Worm (Caenorhabditis elegans): ENCODE measurements around the gene W02B12.13.

Gene W02B12.13

ce11 chrII:11496767-11497166 lies 51.7 kb downstream of the W02B12.13 start, which contains the start of gene emc-5:
emc-5 (plus strand) TSS chrII:11496780.
- peak; percentile 14 for TF ChIP-seq unc-55 (GFP tag; optimal IDR thresholded peaks at IDR 0.05)
- peak; percentile 26 for TF ChIP-seq ceh-18 (tag; optimal IDR thresholded peaks at IDR 0.05)
- no peak for TF ChIP-seq ceh-2 (tag; optimal IDR thresholded peaks at IDR 0.05)

- no peak for TF ChIP-seq unc-42 (tag; optimal IDR thresholded peaks at IDR 0.05)
- TF ChIP-seq pax-1 (tag; optimal IDR thresholded peaks at IDR 0.05), result no peak
- TF ChIP-seq Y22D7AL.16 (tag; optimal IDR thresholded peaks at IDR 0.05), result no peak
- no peak for TF ChIP-seq ceh-2 (tag; optimal IDR thresholded peaks at IDR 0.05)
- TF ChIP-seq sdc-2 (tag; optimal IDR thresholded peaks at IDR 0.05), result no peak
These were observed 52.3 kb downstream of the W02B12.13 start, which contains the start of gene B0334.5 for ce11 chrII:11497365-11497764. B0334.5 (plus strand) TSS chrII:11497665.
